Worm (Caenorhabditis elegans) whole organism, midembryonic: ENCODE measurements around the gene K07H8.11.

Experiments
- flt-1 ChIP-seq: fragments of 200-800 bp; sonication (Bioruptor generic); IDR thresholded peaks from 2 replicates; pipeline ENCODE4 v1.3.6; 2022; ENCODE audit warnings: missing genetic modification characterization, missing compliant biosample characterization
- med-1 ChIP-seq: sonication (generic microtip); optimal IDR thresholded peaks from 2 replicates; lab custom pipeline; 2017; ENCODE audit warnings: missing genetic modification characterization, mild to moderate bottlenecking, missing compliant biosample characterization, antibody characterized with exemption, missing genetic modification reagents; ENCODE audit not compliant: insufficient read depth
- ref-1 ChIP-seq: fragments of 200-800 bp; sonication (Bioruptor generic); conservative IDR thresholded peaks from 2 replicates; pipeline ENCODE4 v1.3.6; 2022; ENCODE audit warnings: missing genetic modification reagents, missing genetic modification characterization, missing compliant biosample characterization
- tab-1 ChIP-seq: fragments of 200-800 bp; sonication (Bioruptor generic); IDR thresholded peaks from 2 replicates; pipeline ENCODE4 v1.3.6; 2022; ENCODE audit warnings: missing genetic modification characterization, missing compliant biosample characterization
- ztf-23 ChIP-seq: fragments of 200-800 bp; sonication (Bioruptor generic); IDR thresholded peaks from 2 replicates; pipeline ENCODE4 v1.3.6; 2022; ENCODE audit warnings: missing genetic modification reagents, missing genetic modification characterization, missing compliant biosample characterization
- ztf-29 ChIP-seq: fragments of 200-800 bp; sonication (Bioruptor generic); IDR thresholded peaks from 2 replicates; pipeline ENCODE4 v1.3.6; 2022; ENCODE audit warnings: missing genetic modification reagents, missing genetic modification characterization, missing compliant biosample characterization

DNA sequence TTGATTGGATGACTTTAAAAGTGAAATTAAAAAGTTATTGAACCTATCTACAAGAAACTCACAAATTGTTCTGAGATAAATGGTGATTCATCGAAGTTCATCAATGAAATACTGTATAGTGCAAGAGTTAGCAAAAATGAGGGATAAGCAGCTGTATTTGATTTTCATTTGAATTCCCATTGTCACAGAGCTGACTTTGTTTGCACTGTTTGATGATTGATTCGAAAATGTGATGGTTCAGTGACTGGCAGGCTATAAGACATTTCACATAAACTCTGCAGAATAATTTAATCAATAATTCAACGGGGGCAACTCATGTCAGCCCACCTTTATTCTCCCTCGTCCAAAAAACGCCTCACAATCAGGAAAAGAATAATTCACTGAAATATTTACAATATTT, 31.5 kb downstream of the K07H8.11 start, which contains the start of gene T09A12.8:
- TF ChIP-seq ztf-23 (GFP tag; lab: Robert Waterston, UW) (no peak), med-1 (GFP tag; lab: Kevin White, UChicago) (no peak), ztf-29 (GFP tag; lab: Robert Waterston, UW) (no peak), ref-1 (GFP tag; lab: Robert Waterston, UW) (no peak), flt-1 (GFP tag; lab: Robert Waterston, UW) (no peak), tab-1 (GFP tag; lab: Robert Waterston, UW) (no peak)
